Worm (Caenorhabditis elegans): ENCODE data around the gene ceh-20.

ce11 chrIII:7019724-7020123, 40.0 kb downstream of the ceh-20 start:
- TF ChIP-seq egl-27 (tag; optimal IDR thresholded peaks at IDR 0.05) (no peak), ceh-16 (tag; optimal IDR thresholded peaks at IDR 0.05) (no peak)
